Fruit fly (Drosophila melanogaster) whole organism, embryonic: Measurements from ENCODE around the gene CG43116.

Source experiments
- ATbp ChIP-seq: fragments of 200-800 bp; sonication (Bioruptor generic); optimal IDR thresholded peaks from 2 replicates; lab custom pipeline; 2017; ENCODE audit warnings: missing biosample characterization, mild to moderate bottlenecking, missing genetic modification characterization, missing genetic modification reagents
- Aef1 ChIP-seq: fragments of 200-800 bp; sonication (Bioruptor generic); IDR thresholded peaks from 3 replicates; pipeline ENCODE4 v1.3.6; 2022; ENCODE audit warnings: missing biosample characterization, missing genetic modification characterization
- Awh ChIP-seq: fragments of 200-800 bp; sonication (Bioruptor generic); IDR thresholded peaks from 2 replicates; pipeline ENCODE4, ENCODE4 v1.3.6; 2022; ENCODE audit warnings: missing biosample characterization, missing genetic modification characterization
- CG10431 ChIP-seq: fragments of 200-800 bp; sonication (Bioruptor generic); optimal IDR thresholded peaks from 3 replicates; lab custom pipeline; 2018; ENCODE audit warnings: missing biosample characterization, mild to moderate bottlenecking, missing genetic modification characterization
- CG10543 ChIP-seq: fragments of 200-800 bp; sonication (Bioruptor generic); optimal IDR thresholded peaks from 3 replicates; lab custom pipeline; 2017; ENCODE audit warnings: missing biosample characterization, mild to moderate bottlenecking, missing genetic modification characterization, moderate library complexity
- CG11085 ChIP-seq: fragments of 200-800 bp; sonication (Bioruptor generic); IDR thresholded peaks from 2 replicates; pipeline ENCODE4 v1.3.6; 2022; ENCODE audit warnings: missing biosample characterization, missing genetic modification characterization
- CG12942 ChIP-seq: fragments of 200-800 bp; sonication (Bioruptor generic); optimal IDR thresholded peaks from 3 replicates; lab custom pipeline; 2016; ENCODE audit warnings: missing biosample characterization, missing genetic modification characterization
- CG15073 ChIP-seq: fragments of 200-800 bp; sonication (Bioruptor generic); optimal IDR thresholded peaks from 2 replicates; lab custom pipeline; 2016; ENCODE audit warnings: missing biosample characterization, missing genetic modification characterization
- CG1529 ChIP-seq: fragments of 200-800 bp; sonication (Bioruptor generic); optimal IDR thresholded peaks from 3 replicates; lab custom pipeline; 2018; ENCODE audit warnings: missing biosample characterization, missing genetic modification characterization
- CG15514 ChIP-seq: fragments of 200-800 bp; sonication (Bioruptor generic); optimal IDR thresholded peaks from 3 replicates; lab custom pipeline; 2017; ENCODE audit warnings: missing biosample characterization, missing genetic modification characterization, mild to moderate bottlenecking, moderate library complexity, missing genetic modification reagents
- CG17912 ChIP-seq: fragments of 200-800 bp; sonication (Bioruptor generic); optimal IDR thresholded peaks from 2 replicates; lab custom pipeline; 2018; ENCODE audit warnings: missing biosample characterization, mild to moderate bottlenecking, missing genetic modification characterization
- CG1792 ChIP-seq: fragments of 200-800 bp; sonication (Bioruptor generic); optimal IDR thresholded peaks from 2 replicates; lab custom pipeline; 2016; ENCODE audit warnings: missing biosample characterization, missing genetic modification characterization
- CG1832 ChIP-seq: fragments of 200-800 bp; sonication (Bioruptor generic); optimal IDR thresholded peaks from 2 replicates; lab custom pipeline; 2017; ENCODE audit warnings: missing biosample characterization, mild to moderate bottlenecking, missing genetic modification characterization, inconsistent platforms
- CG2712 ChIP-seq: fragments of 200-800 bp; optimal IDR thresholded peaks from 3 replicates; lab custom pipeline; 2019; ENCODE audit warnings: missing biosample characterization, mild to moderate bottlenecking, missing genetic modification characterization, moderate library complexity
- CG3281 ChIP-seq: fragments of 200-800 bp; sonication (Bioruptor generic); optimal IDR thresholded peaks from 3 replicates; lab custom pipeline; 2017; ENCODE audit warnings: missing biosample characterization, mild to moderate bottlenecking, missing genetic modification characterization
- CG34376 ChIP-seq: fragments of 200-800 bp; sonication (Bioruptor generic); optimal IDR thresholded peaks from 2 replicates; lab custom pipeline; 2018; ENCODE audit warnings: missing biosample characterization, mild to moderate bottlenecking, missing genetic modification characterization
- CG3726 ChIP-seq: fragments of 200-800 bp; sonication (Bioruptor generic); IDR thresholded peaks from 3 replicates; pipeline ENCODE4, ENCODE4 v1.3.6; 2022; ENCODE audit warnings: missing biosample characterization, missing genetic modification characterization
- CG3847 ChIP-seq: fragments of 200-800 bp; sonication (Bioruptor generic); IDR thresholded peaks from 2 replicates; pipeline ENCODE4 v1.3.6; 2022; ENCODE audit warnings: missing biosample characterization, missing genetic modification characterization
- CG4707 ChIP-seq: fragments of 200-800 bp; sonication (Bioruptor generic); optimal IDR thresholded peaks from 2 replicates; lab custom pipeline; 2018; ENCODE audit warnings: missing biosample characterization, mild to moderate bottlenecking, missing genetic modification characterization, moderate library complexity
- CG6254 ChIP-seq: fragments of 200-800 bp; sonication (Bioruptor generic); optimal IDR thresholded peaks from 3 replicates; lab custom pipeline; 2017; ENCODE audit warnings: mild to moderate bottlenecking, missing biosample characterization, missing genetic modification reagents, missing genetic modification characterization
- CG7745 ChIP-seq: fragments of 200-800 bp; sonication (Bioruptor generic); optimal IDR thresholded peaks from 2 replicates; lab custom pipeline; 2018; ENCODE audit warnings: missing biosample characterization, mild to moderate bottlenecking, missing genetic modification characterization, moderate library complexity
- Dek ChIP-seq: fragments of 200-800 bp; sonication (Bioruptor generic); optimal IDR thresholded peaks from 3 replicates; lab custom pipeline; 2019; ENCODE audit warnings: missing biosample characterization, mild to moderate bottlenecking, missing genetic modification characterization, moderate library complexity
- Dp ChIP-seq: fragments of 200-800 bp; sonication (Bioruptor generic); optimal IDR thresholded peaks from 2 replicates; lab custom pipeline; 2018; ENCODE audit warnings: missing biosample characterization, mild to moderate bottlenecking, missing genetic modification characterization, moderate library complexity
- Fer3 ChIP-seq: fragments of 200-800 bp; sonication (Bioruptor generic); optimal IDR thresholded peaks from 2 replicates; lab custom pipeline; 2018; ENCODE audit warnings: missing biosample characterization, mild to moderate bottlenecking, missing genetic modification characterization, moderate library complexity
- H2.0 ChIP-seq: fragments of 200-800 bp; sonication (Bioruptor generic); IDR thresholded peaks from 2 replicates; pipeline ENCODE4 v1.3.6; 2022; ENCODE audit warnings: missing biosample characterization, missing genetic modification characterization
- HmgD ChIP-seq: fragments of 200-800 bp; sonication (Bioruptor generic); optimal IDR thresholded peaks from 3 replicates; lab custom pipeline; 2016; ENCODE audit warnings: missing biosample characterization, missing genetic modification characterization
- Hr51 ChIP-seq, 2 experiments: fragments of 200-800 bp; sonication (Bioruptor generic); optimal IDR thresholded peaks; 2 replicates in 1 of 2; 3 replicates in 1 of 2; lab custom pipeline; 2016 to 2018; ENCODE audit warnings: missing biosample characterization in 2 of 2, missing genetic modification characterization in 2 of 2, mild to moderate bottlenecking in 1 of 2, moderate library complexity in 1 of 2
- Kr ChIP-seq: fragments of 200-800 bp; sonication (Bioruptor generic); optimal IDR thresholded peaks from 2 replicates; lab custom pipeline; 2017; ENCODE audit warnings: missing biosample characterization, mild to moderate bottlenecking, missing genetic modification characterization
- NK7.1 ChIP-seq: fragments of 200-800 bp; sonication (Bioruptor generic); optimal IDR thresholded peaks from 3 replicates; lab custom pipeline; 2016; ENCODE audit warnings: missing biosample characterization, missing genetic modification characterization
- Opbp ChIP-seq: fragments of 200-800 bp; sonication (Bioruptor generic); IDR thresholded peaks from 3 replicates; pipeline ENCODE4 v1.3.6; 2022; ENCODE audit warnings: missing biosample characterization, missing genetic modification characterization; ENCODE audit not compliant: partially characterized antibody
- Xrp1 ChIP-seq: fragments of 200-800 bp; sonication (Bioruptor generic); IDR thresholded peaks from 2 replicates; pipeline ENCODE4 v1.3.6; 2022; ENCODE audit warnings: missing biosample characterization, missing genetic modification characterization
- ap ChIP-seq: fragments of 200-800 bp; sonication (Bioruptor generic); IDR thresholded peaks from 2 replicates; pipeline ENCODE4 v1.3.6; 2022; ENCODE audit warnings: missing biosample characterization, missing genetic modification characterization
- ase ChIP-seq: fragments of 200-800 bp; sonication (Bioruptor generic); IDR thresholded peaks from 3 replicates; pipeline ENCODE4 v1.3.6; 2022; ENCODE audit warnings: missing biosample characterization, missing genetic modification characterization
- cad ChIP-seq: fragments of >200 bp; optimal IDR thresholded peaks from 2 replicates; lab custom pipeline; 2017; ENCODE audit warnings: missing biosample characterization, missing genetic modification characterization
- hb ChIP-seq: fragments of 200-800 bp; sonication (Bioruptor generic); IDR thresholded peaks from 3 replicates; pipeline ENCODE4 v1.3.6; 2022; ENCODE audit warnings: missing biosample characterization, missing genetic modification characterization; ENCODE audit not compliant: partially characterized antibody
- klu ChIP-seq: fragments of 200-800 bp; sonication (Bioruptor generic); IDR thresholded peaks from 2 replicates; pipeline ENCODE4 v1.3.6; 2022; ENCODE audit warnings: missing biosample characterization, missing genetic modification characterization
- lilli ChIP-seq: fragments of 200-800 bp; sonication (Bioruptor generic); optimal IDR thresholded peaks from 3 replicates; lab custom pipeline; 2016; ENCODE audit warnings: missing biosample characterization, missing genetic modification characterization
- lola ChIP-seq, 3 experiments: fragments of >200 bp in 2 of 3; fragments of 200-800 bp in 1 of 3; sonication (Bioruptor generic) in 1 of 3; optimal IDR thresholded peaks; 2 replicates each; lab custom pipeline; 2017 to 2019; ENCODE audit warnings: missing biosample characterization in 3 of 3, missing genetic modification characterization in 3 of 3, mild to moderate bottlenecking in 1 of 3, moderate library complexity in 1 of 3
- mirr ChIP-seq: fragments of 200-800 bp; sonication (Bioruptor generic); optimal IDR thresholded peaks from 3 replicates; lab custom pipeline; 2018; ENCODE audit warnings: missing biosample characterization, mild to moderate bottlenecking, missing genetic modification characterization
- onecut ChIP-seq: fragments of 200-800 bp; sonication (Bioruptor generic); IDR thresholded peaks from 2 replicates; pipeline ENCODE4 v1.3.6; 2022; ENCODE audit warnings: missing biosample characterization, missing genetic modification characterization
- pfk ChIP-seq: fragments of 200-800 bp; sonication (Bioruptor generic); optimal IDR thresholded peaks from 2 replicates; lab custom pipeline; 2018; ENCODE audit warnings: missing biosample characterization, mild to moderate bottlenecking, missing genetic modification characterization, moderate library complexity
- pita ChIP-seq: fragments of 200-800 bp; sonication (Bioruptor generic); optimal IDR thresholded peaks from 2 replicates; lab custom pipeline; 2017; ENCODE audit warnings: missing biosample characterization, mild to moderate bottlenecking, missing genetic modification characterization
- pzg ChIP-seq: fragments of 200-800 bp; sonication (Bioruptor generic); optimal IDR thresholded peaks from 3 replicates; lab custom pipeline; 2018; ENCODE audit warnings: missing biosample characterization, mild to moderate bottlenecking, missing genetic modification characterization, moderate library complexity
- rib ChIP-seq: fragments of 200-800 bp; sonication (Bioruptor generic); IDR thresholded peaks from 2 replicates; pipeline ENCODE4 v1.3.6; 2022; ENCODE audit warnings: missing biosample characterization, missing genetic modification characterization
- scrt ChIP-seq: fragments of 200-800 bp; sonication (Bioruptor generic); optimal IDR thresholded peaks from 2 replicates; lab custom pipeline; 2018; ENCODE audit warnings: missing biosample characterization, mild to moderate bottlenecking, missing genetic modification characterization, moderate library complexity
- sens ChIP-seq: fragments of 200-800 bp; sonication (Bioruptor generic); peaks from one replicate; lab custom pipeline; 2016; ENCODE audit warnings: missing biosample characterization, missing genetic modification characterization
- so ChIP-seq: fragments of 200-800 bp; sonication (Bioruptor generic); IDR thresholded peaks from 3 replicates; pipeline ENCODE4 v1.3.6; 2022; ENCODE audit warnings: missing biosample characterization, missing genetic modification characterization
- ssp ChIP-seq: fragments of 200-800 bp; sonication (Bioruptor generic); IDR thresholded peaks from 2 replicates; pipeline ENCODE4 v1.3.6; 2022; ENCODE audit warnings: missing biosample characterization, missing genetic modification characterization
- tx ChIP-seq: fragments of 200-800 bp; sonication (Bioruptor generic); optimal IDR thresholded peaks from 2 replicates; lab custom pipeline; 2016; ENCODE audit warnings: missing biosample characterization, missing genetic modification characterization
- unpg ChIP-seq: fragments of 200-800 bp; sonication (Bioruptor generic); optimal IDR thresholded peaks from 3 replicates; lab custom pipeline; 2018; ENCODE audit warnings: missing biosample characterization, mild to moderate bottlenecking, missing genetic modification characterization, moderate library complexity
- zen2 ChIP-seq: fragments of 200-800 bp; sonication (Bioruptor generic); IDR thresholded peaks from 3 replicates; pipeline ENCODE4 v1.3.6; 2022; ENCODE audit warnings: missing biosample characterization, missing genetic modification characterization; ENCODE audit not compliant: partially characterized antibody
- zfh2 ChIP-seq: fragments of 200-800 bp; sonication (Bioruptor generic); optimal IDR thresholded peaks from 2 replicates; lab custom pipeline; 2016; ENCODE audit warnings: missing biosample characterization, missing genetic modification characterization

Gene CG43116

DNA sequence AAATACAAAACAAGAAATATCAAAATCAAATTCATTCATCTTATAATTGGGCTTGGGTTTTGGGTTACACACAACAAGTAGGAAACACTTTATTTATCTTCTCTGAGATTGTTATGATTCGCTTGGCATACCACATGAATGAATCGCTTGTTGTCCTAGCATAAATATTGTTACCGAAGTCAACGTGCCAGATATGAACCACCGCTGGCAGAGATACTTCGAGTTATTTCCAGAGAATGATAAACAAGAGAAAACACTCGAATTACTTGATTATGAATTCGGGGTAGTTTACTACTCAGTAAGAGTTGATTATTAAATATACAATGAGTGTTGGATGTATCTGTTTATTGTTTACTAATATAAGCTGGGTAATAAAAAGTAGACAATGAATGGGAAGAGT lies 14.7 kb upstream of the CG43116 start (continued):
- TF ChIP-seq Awh (GFP tag; lab: Robert Waterston, UW) (no peak), CG6254 (GFP tag; lab: Kevin White, UChicago) (no peak), pita (no peak), scrt (GFP tag; lab: Kevin White, UChicago) (no peak), NK7.1 (GFP tag; lab: Kevin White, UChicago) (no peak), ATbp (GFP tag; lab: Kevin White, UChicago) (peak; percentile 65), zen2 (GFP tag; lab: Robert Waterston, UW) (no peak), ase (GFP tag; lab: Robert Waterston, UW) (no peak), HmgD (GFP tag; lab: Kevin White, UChicago) (no peak), CG3847 (GFP tag; lab: Robert Waterston, UW) (no peak), H2.0 (GFP tag; lab: Robert Waterston, UW) (no peak), Dek (tag; lab: Kevin White, UChicago) (no peak), unpg (GFP tag; lab: Kevin White, UChicago) (peak; percentile 36), CG2712 (tag; lab: Kevin White, UChicago) (peak; percentile 35), Fer3 (tag; lab: Kevin White, UChicago) (peak; percentile 16), sens (GFP tag; lab: Kevin White, UChicago) (peak; percentile 75), Aef1 (GFP tag; lab: Robert Waterston, UW) (no peak), CG15073 (GFP tag; lab: Kevin White, UChicago) (no peak), Xrp1 (GFP tag; lab: Robert Waterston, UW) (peak; percentile 43; the same call in 1 of the 2 replicates), lola (GFP tag; optimal IDR thresholded peaks at IDR 0.05; lab: Kevin White, UChicago) (peak in 1 of 3 experiments; percentile 30), CG7745 (peak; percentile 73), mirr (GFP tag; lab: Kevin White, UChicago) (peak; percentile 7), so (GFP tag; lab: Robert Waterston, UW) (0 out of 3 replicates have a peak, but pooled peaks have one; percentile 30), Dp (GFP tag; lab: Kevin White, UChicago) (no peak), tx (GFP tag; lab: Kevin White, UChicago) (no peak), CG10431 (GFP tag; lab: Kevin White, UChicago) (peak; percentile 35), CG1792 (no peak), pfk (peak; percentile 54), lilli (GFP tag; lab: Kevin White, UChicago) (no peak), CG4707 (peak; percentile 67), hb (GFP tag; lab: Robert Waterston, UW) (no peak), CG17912 (GFP tag; lab: Kevin White, UChicago) (peak; percentile 15), klu (no peak), CG1529 (GFP tag; lab: Kevin White, UChicago) (peak; percentile 18)

DNA sequence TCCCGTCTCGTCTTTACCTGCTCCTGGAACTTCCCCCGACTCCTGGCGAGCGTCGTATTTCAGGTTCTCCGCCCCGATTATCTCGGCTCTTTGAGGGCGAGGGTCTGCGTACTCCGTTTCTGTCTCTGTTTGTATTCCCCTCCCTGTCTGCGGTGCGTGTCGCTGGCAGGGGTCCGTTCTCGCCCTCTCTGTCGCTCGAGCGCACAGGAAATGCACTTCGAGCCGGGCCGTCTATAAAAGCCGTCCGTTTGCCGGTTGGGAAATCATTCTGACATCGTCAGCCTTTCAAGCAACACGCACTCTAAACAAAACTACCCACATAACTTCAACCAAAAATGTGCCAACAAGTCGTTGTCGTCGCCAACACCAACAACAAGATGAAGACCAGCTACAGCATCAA lies 13.8 kb upstream of the CG43116 start:
- TF ChIP-seq Kr (GFP tag; lab: Kevin White, UChicago) (no peak), ap (GFP tag; lab: Robert Waterston, UW) (no peak), CG15514 (GFP tag; lab: Kevin White, UChicago) (no peak), pzg (GFP tag; lab: Kevin White, UChicago) (no peak), cad (peak; percentile 37), rib (GFP tag; lab: Robert Waterston, UW) (no peak), CG3726 (no peak), onecut (GFP tag; lab: Robert Waterston, UW) (no peak), Hr51 (GFP tag; optimal IDR thresholded peaks at IDR 0.05; lab: Kevin White, UChicago) (no peak), ssp (no peak), Opbp (GFP tag; lab: Robert Waterston, UW) (no peak), CG12942 (GFP tag; lab: Kevin White, UChicago) (no peak), CG11085 (GFP tag; lab: Robert Waterston, UW) (no peak), CG34376 (no peak), CG10543 (GFP tag; lab: Kevin White, UChicago) (no peak), CG3281 (GFP tag; lab: Kevin White, UChicago) (no peak), CG1832 (GFP tag; lab: Kevin White, UChicago) (peak; percentile 88), zfh2 (GFP tag; lab: Kevin White, UChicago) (no peak)
